Worm (Caenorhabditis elegans) whole organism, young adult: ENCODE data around the gene fahd-1.
A peak's percentile ranks its signal among the peaks of the same experiment; 100 is the strongest.

Experiments used
- B0336.3 ChIP-seq: fragments of 200-800 bp; sonication (Bioruptor generic); IDR thresholded peaks from 2 replicates; pipeline ENCODE4 v1.3.6; 2022; ENCODE audit warnings: missing genetic modification characterization, missing compliant biosample characterization
- C06A6.2 ChIP-seq: fragments of 200-800 bp; sonication (Bioruptor generic); conservative IDR thresholded peaks from 2 replicates; pipeline ENCODE4 v1.3.6; 2022; ENCODE audit warnings: missing genetic modification characterization, missing compliant biosample characterization
- C17E4.6 ChIP-seq: fragments of 200-800 bp; sonication (Bioruptor generic); IDR thresholded peaks from 2 replicates; pipeline ENCODE4 v1.3.6; 2022; ENCODE audit warnings: missing genetic modification reagents, missing genetic modification characterization, missing compliant biosample characterization
- F23B12.7 ChIP-seq: sonication (generic microtip); optimal IDR thresholded peaks from 2 replicates; lab custom pipeline; 2017; ENCODE audit warnings: missing genetic modification characterization, mild to moderate bottlenecking, missing compliant biosample characterization, antibody characterized with exemption, moderate library complexity; ENCODE audit not compliant: insufficient read depth
- F33H1.4 ChIP-seq: fragments of 200-800 bp; sonication (Bioruptor generic); IDR thresholded peaks from 2 replicates; pipeline ENCODE4 v1.3.6; 2022; ENCODE audit warnings: missing genetic modification reagents, missing genetic modification characterization, missing compliant biosample characterization
- F39B2.1 ChIP-seq: fragments of 200-800 bp; sonication (Bioruptor generic); IDR thresholded peaks from 2 replicates; pipeline ENCODE4 v1.3.6; 2022; ENCODE audit warnings: missing genetic modification reagents, missing genetic modification characterization, missing compliant biosample characterization
- F49E8.2 ChIP-seq: sonication (generic microtip); optimal IDR thresholded peaks from 3 replicates; lab custom pipeline; 2017; ENCODE audit warnings: missing genetic modification characterization, mild to moderate bottlenecking, missing compliant biosample characterization, antibody characterized with exemption, moderate library complexity; ENCODE audit not compliant: insufficient read depth
- F52B5.7 ChIP-seq: sonication (generic microtip); optimal IDR thresholded peaks from 2 replicates; lab custom pipeline; 2016; ENCODE audit warnings: mild to moderate bottlenecking, missing genetic modification characterization, missing compliant biosample characterization
- F55B11.4 ChIP-seq: sonication (generic microtip); optimal IDR thresholded peaks from 2 replicates; lab custom pipeline; 2016; ENCODE audit warnings: missing compliant biosample characterization, missing genetic modification characterization, borderline replicate concordance; ENCODE audit not compliant: insufficient read depth
- K12H6.12 ChIP-seq: fragments of 200-800 bp; sonication (Bioruptor generic); optimal IDR thresholded peaks from 2 replicates; lab custom pipeline; 2018; ENCODE audit warnings: mild to moderate bottlenecking, missing genetic modification characterization, missing compliant biosample characterization
- Y53F4B.3 ChIP-seq: fragments of 200-800 bp; sonication (Bioruptor generic); IDR thresholded peaks from 2 replicates; pipeline ENCODE4 v1.3.6; 2022; ENCODE audit warnings: missing genetic modification reagents, missing genetic modification characterization, missing compliant biosample characterization
- Y56A3A.18 ChIP-seq: fragments of 200-800 bp; sonication (Bioruptor generic); IDR thresholded peaks from 2 replicates; pipeline ENCODE4 v1.3.6; 2022; ENCODE audit warnings: missing genetic modification reagents, missing genetic modification characterization, missing compliant biosample characterization
- ama-1 ChIP-seq, 3 experiments: fragments of 150-350 bp in 1 of 3; sonication (generic microtip) in 2 of 3; optimal IDR thresholded peaks; 2 replicates each; lab custom pipeline; 2014 to 2018; ENCODE audit warnings: missing biosample characterization in 2 of 3, missing genetic modification characterization in 2 of 3, missing genetic modification reagents in 2 of 3
- attf-3 ChIP-seq: fragments of 200-800 bp; sonication (Bioruptor generic); conservative IDR thresholded peaks from 2 replicates; pipeline ENCODE4 v1.3.6; 2022; ENCODE audit warnings: missing genetic modification reagents, missing genetic modification characterization, missing compliant biosample characterization
- bed-1 ChIP-seq: fragments of 200-800 bp; sonication (Bioruptor generic); IDR thresholded peaks from 2 replicates; pipeline ENCODE4 v1.3.6; 2022; ENCODE audit warnings: missing genetic modification reagents, missing genetic modification characterization, missing compliant biosample characterization
- cebp-1 ChIP-seq, 2 experiments: fragments of 200-800 bp in 1 of 2; sonication (Bioruptor generic) in 1 of 2; sonication (generic microtip) in 1 of 2; IDR thresholded peaks in 1 of 2; optimal IDR thresholded peaks in 1 of 2; 2 replicates each; pipeline versions ENCODE4 v1.3.6 to Lab custom; 2017 to 2022; ENCODE audit warnings: missing compliant biosample characterization in 2 of 2, missing genetic modification characterization in 2 of 2, mild to moderate bottlenecking in 1 of 2, missing genetic modification reagents in 1 of 2, moderate library complexity in 1 of 2
- ceh-27 ChIP-seq: fragments of 200-800 bp; sonication (Bioruptor generic); optimal IDR thresholded peaks from 2 replicates; lab custom pipeline; 2018; ENCODE audit warnings: mild to moderate bottlenecking, missing genetic modification characterization, moderate library complexity, missing compliant biosample characterization
- ceh-91 ChIP-seq: fragments of 200-800 bp; sonication (Bioruptor generic); IDR thresholded peaks from 2 replicates; pipeline ENCODE4 v1.3.6; 2022; ENCODE audit warnings: missing genetic modification reagents, missing genetic modification characterization, missing compliant biosample characterization
- dpff-1 ChIP-seq: sonication (generic microtip); optimal IDR thresholded peaks from 2 replicates; lab custom pipeline; 2017; ENCODE audit warnings: mild to moderate bottlenecking, missing genetic modification characterization, missing compliant biosample characterization
- dpl-1 ChIP-seq: fragments of 150-350 bp; optimal IDR thresholded peaks from 2 replicates; lab custom pipeline; 2014; ENCODE audit warnings: missing biosample characterization, missing genetic modification reagents, missing genetic modification characterization
- ets-4 ChIP-seq: fragments of 200-800 bp; sonication (Bioruptor generic); optimal IDR thresholded peaks from 2 replicates; lab custom pipeline; 2018; ENCODE audit warnings: mild to moderate bottlenecking, missing genetic modification characterization, missing compliant biosample characterization
- hmg-1.2 ChIP-seq: fragments of 200-800 bp; sonication (Bioruptor generic); IDR thresholded peaks from 2 replicates; pipeline ENCODE4 v1.3.6; 2022; ENCODE audit warnings: missing genetic modification reagents, missing genetic modification characterization, missing compliant biosample characterization
- lin-26 ChIP-seq: fragments of 200-800 bp; sonication (Bioruptor generic); IDR thresholded peaks from 2 replicates; pipeline ENCODE4 v1.3.6; 2022; ENCODE audit warnings: missing genetic modification reagents, missing genetic modification characterization, missing compliant biosample characterization
- lin-40 ChIP-seq: sonication (generic microtip); optimal IDR thresholded peaks from 2 replicates; lab custom pipeline; 2016; ENCODE audit warnings: missing genetic modification characterization, mild to moderate bottlenecking, missing compliant biosample characterization, missing genotype, missing genetic modification reagents
- lir-1 ChIP-seq: fragments of 200-800 bp; sonication (Bioruptor generic); conservative IDR thresholded peaks from 2 replicates; pipeline ENCODE4 v1.3.6; 2022; ENCODE audit warnings: missing genetic modification reagents, missing genetic modification characterization, missing compliant biosample characterization
- nhr-120 ChIP-seq: fragments of 200-800 bp; sonication (Bioruptor generic); IDR thresholded peaks from 2 replicates; pipeline ENCODE4 v1.3.6; 2022; ENCODE audit warnings: missing genetic modification characterization, missing compliant biosample characterization
- nhr-27 ChIP-seq: fragments of 200-800 bp; sonication (Bioruptor generic); optimal IDR thresholded peaks from 2 replicates; lab custom pipeline; 2018; ENCODE audit warnings: mild to moderate bottlenecking, missing genetic modification characterization, moderate library complexity, missing compliant biosample characterization
- nhr-90 ChIP-seq: sonication (generic microtip); optimal IDR thresholded peaks from 2 replicates; lab custom pipeline; 2016; ENCODE audit warnings: missing genotype, mild to moderate bottlenecking, missing genetic modification characterization, missing compliant biosample characterization
- pbrm-1 ChIP-seq: fragments of 200-800 bp; sonication (Bioruptor generic); IDR thresholded peaks from 2 replicates; pipeline ENCODE4 v1.3.6; 2022; ENCODE audit warnings: missing genetic modification reagents, missing genetic modification characterization, missing compliant biosample characterization
- snpc-1.1 ChIP-seq: sonication (generic microtip); optimal IDR thresholded peaks from 2 replicates; lab custom pipeline; 2017; ENCODE audit warnings: missing genetic modification characterization, mild to moderate bottlenecking, missing compliant biosample characterization, antibody characterized with exemption, moderate library complexity, missing genotype, missing genetic modification reagents; ENCODE audit not compliant: insufficient read depth
- somi-1 ChIP-seq: fragments of 200-800 bp; sonication (Bioruptor generic); optimal IDR thresholded peaks from 2 replicates; lab custom pipeline; 2018; ENCODE audit warnings: mild to moderate bottlenecking, missing genetic modification characterization, missing compliant biosample characterization
- unc-130 ChIP-seq: sonication (generic microtip); optimal IDR thresholded peaks from 2 replicates; lab custom pipeline; 2016; ENCODE audit warnings: missing genetic modification reagents, missing genetic modification characterization, missing compliant biosample characterization
- xnd-1 ChIP-seq: sonication (generic microtip); optimal IDR thresholded peaks from 2 replicates; lab custom pipeline; 2016; ENCODE audit warnings: missing genotype, missing genetic modification reagents, missing genetic modification characterization, missing compliant biosample characterization
- zim-3 ChIP-seq: sonication (generic microtip); optimal IDR thresholded peaks from 2 replicates; lab custom pipeline; 2017; ENCODE audit warnings: mild to moderate bottlenecking, missing genetic modification characterization, moderate library complexity, missing compliant biosample characterization
- ztf-28 ChIP-seq: fragments of 200-800 bp; sonication (Bioruptor generic); IDR thresholded peaks from 2 replicates; pipeline ENCODE4 v1.3.6; 2022; ENCODE audit warnings: missing genetic modification reagents, missing genetic modification characterization, missing compliant biosample characterization
- ztf-6 ChIP-seq: fragments of 200-800 bp; sonication (Bioruptor generic); IDR thresholded peaks from 2 replicates; pipeline ENCODE4 v1.3.6; 2022; ENCODE audit warnings: missing genetic modification reagents, missing genetic modification characterization, missing compliant biosample characterization

The fahd-1 gene

ce11 chrIII:7872776-7873175 is 19.3 kb upstream of the fahd-1 start:
- TF ChIP-seq K12H6.12 (tag; lab: Kevin White, UChicago): no peak
- no peak for TF ChIP-seq bed-1 (GFP tag; lab: Robert Waterston, UW)
- no peak for TF ChIP-seq nhr-90 (tag; lab: Kevin White, UChicago)
- TF ChIP-seq snpc-1.1 (tag; lab: Kevin White, UChicago): no peak
- TF ChIP-seq Y53F4B.3 (GFP tag; lab: Robert Waterston, UW): no peak
- TF ChIP-seq dpl-1 (GFP tag; lab: Kevin White, UChicago): no peak
- TF ChIP-seq lin-26 (GFP tag; lab: Robert Waterston, UW): peak; percentile 34; the same call in 1 of the 2 replicates
- peak; percentile 31 for TF ChIP-seq lin-40 (tag; lab: Kevin White, UChicago)
- TF ChIP-seq F49E8.2 (tag; lab: Kevin White, UChicago): no peak
- no peak for TF ChIP-seq hmg-1.2 (GFP tag; lab: Robert Waterston, UW)
- TF ChIP-seq F33H1.4 (GFP tag; lab: Robert Waterston, UW): no peak
- TF ChIP-seq ceh-27 (GFP tag; lab: Kevin White, UChicago): no peak
- no peak for TF ChIP-seq Y56A3A.18 (GFP tag; lab: Robert Waterston, UW)
- TF ChIP-seq somi-1 (GFP tag; lab: Kevin White, UChicago): peak; percentile 5
- no peak for TF ChIP-seq pbrm-1 (GFP tag; lab: Robert Waterston, UW)

DNA sequence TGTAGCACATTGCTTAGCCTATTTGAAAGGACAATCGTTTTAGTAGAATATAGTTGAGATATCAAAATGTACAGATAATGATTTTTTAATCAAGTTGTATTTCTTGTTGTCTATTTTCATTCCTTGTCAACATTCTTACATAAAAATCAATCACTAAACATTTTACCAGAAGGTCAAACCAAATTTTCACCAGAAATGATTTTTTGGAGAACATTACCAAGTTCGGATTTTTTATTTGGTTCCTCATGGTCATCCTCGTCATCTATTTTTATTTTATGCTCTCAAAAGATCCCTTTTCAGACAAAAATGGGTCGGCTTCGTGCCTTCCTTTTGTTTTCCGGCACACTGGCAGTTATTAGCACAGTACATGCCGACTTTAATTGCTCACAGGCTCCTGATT is 18.6 kb upstream of the fahd-1 start, which contains the start of gene tyr-1:
tyr-1 (plus strand) TSS at position 301 of the 400 bp plus-strand sequence.
- TF ChIP-seq C06A6.2 (GFP tag; lab: Robert Waterston, UW): no peak
- no peak for TF ChIP-seq F33H1.4 (GFP tag; lab: Robert Waterston, UW)
- no peak for TF ChIP-seq ztf-28 (GFP tag; lab: Robert Waterston, UW)
- no peak for TF ChIP-seq ama-1 (optimal IDR thresholded peaks at IDR 0.05; lab: Kevin White, UChicago)
- TF ChIP-seq ama-1 (GFP tag; optimal IDR thresholded peaks at IDR 0.05; lab: Kevin White, UChicago): no peak
- TF ChIP-seq F52B5.7 (tag; lab: Kevin White, UChicago): no peak
- TF ChIP-seq zim-3: no peak
- TF ChIP-seq F39B2.1: no peak
- TF ChIP-seq F55B11.4 (tag; lab: Kevin White, UChicago): no peak
- TF ChIP-seq attf-3 (GFP tag; lab: Robert Waterston, UW): no peak
- TF ChIP-seq dpff-1 (tag; lab: Kevin White, UChicago): no peak
- no peak for TF ChIP-seq ztf-6
- TF ChIP-seq ceh-91 (GFP tag; lab: Robert Waterston, UW): no peak
- no peak for TF ChIP-seq unc-130 (GFP tag; lab: Kevin White, UChicago)
- TF ChIP-seq ets-4 (GFP tag; lab: Kevin White, UChicago): no peak
- no peak for TF ChIP-seq F23B12.7
- TF ChIP-seq xnd-1: no peak
- no peak for TF ChIP-seq nhr-120 (GFP tag; lab: Robert Waterston, UW)
- no peak for TF ChIP-seq nhr-27

DNA sequence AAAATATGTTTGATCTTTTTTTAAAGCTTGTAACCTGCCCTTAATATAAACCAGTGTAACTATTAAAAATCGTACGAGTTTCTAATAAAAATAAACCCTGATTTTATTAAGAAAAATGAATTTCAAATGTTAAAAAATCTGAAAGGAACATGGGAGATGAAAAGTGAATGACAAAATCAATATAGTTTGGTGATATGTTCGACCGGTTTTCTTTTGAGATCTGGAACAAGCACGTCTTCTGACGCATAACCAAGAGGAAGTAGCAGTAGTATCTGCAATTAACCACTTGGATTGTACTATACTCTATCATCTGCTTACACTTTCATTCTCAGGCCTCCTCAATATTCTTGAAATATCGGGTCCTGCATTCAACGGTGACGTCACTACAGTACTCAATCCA is 15.0 kb upstream of the fahd-1 start:
- TF ChIP-seq bed-1 (GFP tag; lab: Robert Waterston, UW) (no peak), B0336.3 (GFP tag; lab: Robert Waterston, UW) (no peak), F49E8.2 (tag; lab: Kevin White, UChicago) (no peak), C17E4.6 (GFP tag; lab: Robert Waterston, UW) (no peak), F39B2.1 (no peak), F52B5.7 (tag; lab: Kevin White, UChicago) (no peak), lir-1 (GFP tag; lab: Robert Waterston, UW) (no peak), xnd-1 (no peak), nhr-90 (tag; lab: Kevin White, UChicago) (no peak), cebp-1 (GFP tag; IDR thresholded peaks at IDR 0.05; lab: Robert Waterston, UW) (no peak), cebp-1 (tag; optimal IDR thresholded peaks at IDR 0.05; lab: Kevin White, UChicago) (no peak), snpc-1.1 (tag; lab: Kevin White, UChicago) (no peak)
